Fruit fly (Drosophila melanogaster): Measurements from ENCODE around the gene Snoo.

Gene Snoo

dm6 chr2L:7993984-7994854 is 10.2 kb upstream of the Snoo start, which contains the start of gene pes (continued):
- TF ChIP-seq zen2 (GFP tag; IDR thresholded peaks at IDR 0.05; ENCODE audit: partially characterized antibody) (no peak), CG4617 (GFP tag; optimal IDR thresholded peaks at IDR 0.05; ENCODE audit: borderline replicate concordance) (no peak), CG9609 (GFP tag; optimal IDR thresholded peaks at IDR 0.05) (no peak), CG42726 (GFP tag; IDR thresholded peaks at IDR 0.05; ENCODE audit: partially characterized antibody) (peak; percentile 55), Atf6 (GFP tag; IDR thresholded peaks at IDR 0.05) (peak; percentile 95), dan (GFP tag; IDR thresholded peaks at IDR 0.05) (peak; percentile 88; the same call in 1 of the 2 replicates), CG11695 (GFP tag; IDR thresholded peaks at IDR 0.05) (peak; percentile 91), fru (optimal IDR thresholded peaks at IDR 0.05) (no peak), Dad (GFP tag; optimal IDR thresholded peaks at IDR 0.05) (peak; percentile 82), CG12071 (GFP tag; optimal IDR thresholded peaks at IDR 0.05) (peak; percentile 72), CG9727 (GFP tag; optimal IDR thresholded peaks at IDR 0.05) (peak; percentile 97), CG17385 (GFP tag; optimal IDR thresholded peaks at IDR 0.05) (peak; percentile 42), CG2678 (tag; optimal IDR thresholded peaks at IDR 0.05) (peak; percentile 97), CG4820 (GFP tag; optimal IDR thresholded peaks at IDR 0.05) (peak; percentile 92), unc-4 (GFP tag; IDR thresholded peaks at IDR 0.05; ENCODE audit: partially characterized antibody) (0 out of 2 replicates have a peak, but pooled peaks have one; percentile 31), CG16815 (GFP tag; optimal IDR thresholded peaks at IDR 0.05) (peak; percentile 74), NC2β (GFP tag; optimal IDR thresholded peaks at IDR 0.05) (no peak), Tbp (GFP tag; optimal IDR thresholded peaks at IDR 0.05) (no peak), klu (GFP tag; IDR thresholded peaks at IDR 0.05) (no peak), sd (tag; optimal IDR thresholded peaks at IDR 0.05) (peak; percentile 78), Chrac-16 (GFP tag; optimal IDR thresholded peaks at IDR 0.05) (peak; percentile 8), Mes4 (GFP tag; optimal IDR thresholded peaks at IDR 0.05) (peak; percentile 65), CG10366 (GFP tag; IDR thresholded peaks at IDR 0.05) (peak; percentile 94), zf30C (GFP tag; optimal IDR thresholded peaks at IDR 0.05) (peak; percentile 15), pb (GFP tag; optimal IDR thresholded peaks at IDR 0.05) (peak; percentile 83), Hsf (GFP tag; optimal IDR thresholded peaks at IDR 0.05) (peak; percentile 94), maf-S (GFP tag; optimal IDR thresholded peaks at IDR 0.05) (peak; percentile 74), rib (GFP tag; IDR thresholded peaks at IDR 0.05) (peak; percentile 57; the same call in 1 of the 2 replicates), aop (GFP tag; IDR thresholded peaks at IDR 0.05) (peak; percentile 35; the same call in 1 of the 2 replicates), CG12744 (GFP tag; optimal IDR thresholded peaks at IDR 0.05) (peak; percentile 58), run (tag; optimal IDR thresholded peaks at IDR 0.05) (no peak), Elba2 (GFP tag; optimal IDR thresholded peaks at IDR 0.05) (peak; percentile 38), dati (GFP tag; IDR thresholded peaks at IDR 0.05) (peak; percentile 41; the same call in 1 of the 2 replicates), CG3281 (GFP tag; optimal IDR thresholded peaks at IDR 0.05) (peak; percentile 96), exex (tag; optimal IDR thresholded peaks at IDR 0.05) (peak; percentile 90), CG8290 (GFP tag; optimal IDR thresholded peaks at IDR 0.05) (peak; percentile 79), CG8290 (tag; optimal IDR thresholded peaks at IDR 0.05) (peak; percentile 62 to 69), CG4424 (GFP tag; optimal IDR thresholded peaks at IDR 0.05) (peak; percentile 96), CG12659 (GFP tag; optimal IDR thresholded peaks at IDR 0.05) (peak; percentile 92), stc (GFP tag; IDR thresholded peaks at IDR 0.05) (peak; percentile 92), repo (GFP tag; optimal IDR thresholded peaks at IDR 0.05) (peak; percentile 70), NK7.1 (GFP tag; optimal IDR thresholded peaks at IDR 0.05) (peak; percentile 86), bbx (GFP tag; IDR thresholded peaks at IDR 0.05; ENCODE audit: partially characterized antibody) (peak; percentile 56; the same call in 1 of the 2 replicates), CG14860 (GFP tag; IDR thresholded peaks at IDR 0.05; ENCODE audit: partially characterized antibody) (no peak), amos (GFP tag; IDR thresholded peaks at IDR 0.05; ENCODE audit: partially characterized antibody) (no peak; the same call in 1 of the 2 replicates), CG1647 (GFP tag; optimal IDR thresholded peaks at IDR 0.05) (peak; percentile 87), CG7357 (GFP tag; IDR thresholded peaks at IDR 0.05) (peak; percentile 88), CG2712 (tag; optimal IDR thresholded peaks at IDR 0.05) (peak; percentile 89), MESR4 (GFP tag; optimal IDR thresholded peaks at IDR 0.05) (peak; percentile 25)

Data from whole organism, embryonic.